Worm (Caenorhabditis elegans): ENCODE data around the gene ver-4.

The ver-4 gene

ce11 chrX:10951922-10952321 lies 30.2 kb upstream of the ver-4 start:
- no peak for TF ChIP-seq egl-27 (tag; optimal IDR thresholded peaks at IDR 0.05)
- no peak for TF ChIP-seq blmp-1 (tag; optimal IDR thresholded peaks at IDR 0.05; ENCODE audit: insufficient read depth)
- no peak for TF ChIP-seq crh-2 (tag; optimal IDR thresholded peaks at IDR 0.05)
- no peak for TF ChIP-seq nhr-77 (tag; optimal IDR thresholded peaks at IDR 0.05)
- TF ChIP-seq unc-62 (GFP tag; optimal IDR thresholded peaks at IDR 0.05) = no peak
- no peak for TF ChIP-seq dmd-4 (tag; optimal IDR thresholded peaks at IDR 0.05)
- TF ChIP-seq fos-1 (tag; optimal IDR thresholded peaks at IDR 0.05) = peak; percentile 7

ce11 chrX:10953834-10954233 lies 28.3 kb upstream of the ver-4 start, which contains the start of gene pbo-4:
Gene pbo-4, plus strand, starts transcription at chrX:10954134.
- TF ChIP-seq elt-3 (tag; optimal IDR thresholded peaks at IDR 0.05) = no peak
- TF ChIP-seq Y55F3AM.14 (GFP tag; optimal IDR thresholded peaks at IDR 0.05) = no peak
- TF ChIP-seq ZK546.5 (tag; optimal IDR thresholded peaks at IDR 0.05) = no peak
- no peak for TF ChIP-seq F13H6.1 (tag; optimal IDR thresholded peaks at IDR 0.05)
- TF ChIP-seq ztf-4 (tag; optimal IDR thresholded peaks at IDR 0.05) = no peak
- no peak for TF ChIP-seq mdl-1 (tag; optimal IDR thresholded peaks at IDR 0.05)
- no peak for TF ChIP-seq lin-11 (tag; optimal IDR thresholded peaks at IDR 0.05)
- no peak for TF ChIP-seq nhr-6 (tag; optimal IDR thresholded peaks at IDR 0.05)
- TF ChIP-seq nhr-129 (tag; optimal IDR thresholded peaks at IDR 0.05) = no peak
- TF ChIP-seq nhr-12 (tag; optimal IDR thresholded peaks at IDR 0.05) = no peak

ce11 chrX:10956972-10957678 lies 25.0 kb upstream of the ver-4 start:
- TF ChIP-seq ztf-4 (tag; optimal IDR thresholded peaks at IDR 0.05) (no peak), fos-1 (tag; optimal IDR thresholded peaks at IDR 0.05) (peak; percentile 22), lsy-2 (tag; optimal IDR thresholded peaks at IDR 0.05) (no peak), nhr-129 (tag; optimal IDR thresholded peaks at IDR 0.05) (no peak)

ce11 chrX:10958427-10958826 lies 23.7 kb upstream of the ver-4 start, which contains the start of gene nlp-19:
Gene nlp-19, plus strand, starts transcription at chrX:10958727.
- TF ChIP-seq zag-1 (tag; optimal IDR thresholded peaks at IDR 0.05) (no peak), lin-39 (tag; optimal IDR thresholded peaks at IDR 0.05) (no peak), nhr-12 (tag; optimal IDR thresholded peaks at IDR 0.05) (no peak), sem-4 (tag; optimal IDR thresholded peaks at IDR 0.05) (no peak), R02D3.7 (tag; optimal IDR thresholded peaks at IDR 0.05) (no peak), egl-27 (tag; optimal IDR thresholded peaks at IDR 0.05) (no peak), nhr-25 (tag; optimal IDR thresholded peaks at IDR 0.05) (no peak), mdl-1 (tag; optimal IDR thresholded peaks at IDR 0.05) (no peak)

- TF ChIP-seq aly-2 (tag; optimal IDR thresholded peaks at IDR 0.05) (no peak), skn-1 (tag; optimal IDR thresholded peaks at IDR 0.05) (no peak), nhr-23 (tag; optimal IDR thresholded peaks at IDR 0.05) (no peak), zag-1 (tag; optimal IDR thresholded peaks at IDR 0.05) (no peak), nhr-129 (tag; optimal IDR thresholded peaks at IDR 0.05) (no peak), peb-1 (tag; optimal IDR thresholded peaks at IDR 0.05) (no peak), nhr-25 (tag; optimal IDR thresholded peaks at IDR 0.05) (no peak), unc-62 (GFP tag; optimal IDR thresholded peaks at IDR 0.05) (no peak), unc-39 (tag; optimal IDR thresholded peaks at IDR 0.05) (no peak), nhr-237 (tag; optimal IDR thresholded peaks at IDR 0.05) (no peak), nhr-77 (tag; optimal IDR thresholded peaks at IDR 0.05) (no peak), ztf-4 (tag; optimal IDR thresholded peaks at IDR 0.05) (no peak), R02D3.7 (tag; optimal IDR thresholded peaks at IDR 0.05) (no peak), nhr-6 (tag; optimal IDR thresholded peaks at IDR 0.05) (no peak), mbf-1 (tag; optimal IDR thresholded peaks at IDR 0.05) (no peak), sma-3 (GFP tag; optimal IDR thresholded peaks at IDR 0.05) (no peak), ztf-1 (GFP tag; conservative IDR thresholded peaks at IDR 0.05) (no peak), nhr-11 (tag; optimal IDR thresholded peaks at IDR 0.05) (no peak)
Measured at ce11 chrX:10959136-10959535, 23.0 kb upstream of the ver-4 start, which contains the start of gene K09C8.2. Gene K09C8.2, plus strand, starts transcription at chrX:10959436.
